Fruit fly (Drosophila melanogaster) whole organism, embryonic: ENCODE results near the gene Gcn5.
A peak's percentile ranks its signal among the peaks of the same experiment; 100 is the strongest.

Experiments used
- Abd-B ChIP-seq: fragments of 200-800 bp; sonication (Bioruptor generic); optimal IDR thresholded peaks from 2 replicates; lab custom pipeline; 2018; ENCODE audit warnings: missing biosample characterization, mild to moderate bottlenecking, missing genetic modification characterization, moderate library complexity
- Ada2b ChIP-seq: fragments of 200-800 bp; sonication (Bioruptor generic); IDR thresholded peaks from 2 replicates; pipeline ENCODE4 v1.3.6; 2022; ENCODE audit warnings: missing biosample characterization, missing genetic modification characterization
- B-H2 ChIP-seq: fragments of 200-800 bp; sonication (Bioruptor generic); optimal IDR thresholded peaks from 2 replicates; lab custom pipeline; 2018; ENCODE audit warnings: missing biosample characterization, mild to moderate bottlenecking, missing genetic modification characterization
- CG13123 ChIP-seq: fragments of 200-800 bp; sonication (Bioruptor generic); optimal IDR thresholded peaks from 2 replicates; lab custom pipeline; 2016; ENCODE audit warnings: missing biosample characterization, missing genetic modification characterization
- CG13624 ChIP-seq: fragments of 200-800 bp; sonication (Bioruptor generic); optimal IDR thresholded peaks from 2 replicates; lab custom pipeline; 2016; ENCODE audit warnings: missing biosample characterization, missing genetic modification characterization
- CG14667 ChIP-seq: fragments of 200-800 bp; sonication (Bioruptor generic); IDR thresholded peaks from 2 replicates; pipeline ENCODE4 v1.3.6; 2022; ENCODE audit warnings: missing biosample characterization, missing genetic modification characterization
- CG17328 ChIP-seq: fragments of 200-800 bp; sonication (Bioruptor generic); IDR thresholded peaks from 2 replicates; pipeline ENCODE4 v1.3.6; 2022; ENCODE audit warnings: missing biosample characterization, missing genetic modification characterization
- CG17359 ChIP-seq: fragments of 200-800 bp; sonication (Bioruptor generic); optimal IDR thresholded peaks from 3 replicates; lab custom pipeline; 2018; ENCODE audit warnings: missing biosample characterization, mild to moderate bottlenecking, missing genetic modification characterization, moderate library complexity
- CG4328 ChIP-seq: fragments of 200-800 bp; sonication (Bioruptor generic); optimal IDR thresholded peaks from 3 replicates; lab custom pipeline; 2017; ENCODE audit warnings: missing biosample characterization, missing genetic modification reagents, missing genetic modification characterization
- CG4360 ChIP-seq: fragments of 200-800 bp; sonication (Bioruptor generic); IDR thresholded peaks from 2 replicates; pipeline ENCODE4 v1.3.6; 2022; ENCODE audit warnings: missing biosample characterization, missing genetic modification characterization
- CG6689 ChIP-seq: fragments of 200-800 bp; sonication (Bioruptor generic); IDR thresholded peaks from 2 replicates; pipeline ENCODE4 v1.3.6; 2022; ENCODE audit warnings: missing biosample characterization, missing genetic modification characterization
- CG8290 ChIP-seq, 3 experiments: fragments of 200-800 bp; sonication (Bioruptor generic); optimal IDR thresholded peaks; 2 replicates each; lab custom pipeline; 2016 to 2019; ENCODE audit warnings: missing biosample characterization in 3 of 3, missing genetic modification characterization in 3 of 3, mild to moderate bottlenecking in 2 of 3, moderate library complexity in 1 of 3
- CG9609 ChIP-seq: fragments of 200-800 bp; sonication (Bioruptor generic); optimal IDR thresholded peaks from 3 replicates; lab custom pipeline; 2016; ENCODE audit warnings: missing biosample characterization, missing genetic modification characterization
- CG9727 ChIP-seq: fragments of 200-800 bp; sonication (Bioruptor generic); optimal IDR thresholded peaks from 3 replicates; lab custom pipeline; 2017; ENCODE audit warnings: missing biosample characterization, mild to moderate bottlenecking, missing genetic modification characterization
- CoRest ChIP-seq: fragments of 200-800 bp; sonication (Bioruptor generic); optimal IDR thresholded peaks from 3 replicates; lab custom pipeline; 2018; ENCODE audit warnings: missing biosample characterization, mild to moderate bottlenecking, missing genetic modification characterization, moderate library complexity
- Dip2 ChIP-seq: fragments of 200-800 bp; sonication (Bioruptor generic); IDR thresholded peaks from 2 replicates; pipeline ENCODE4 v1.3.6; 2022; ENCODE audit warnings: missing biosample characterization, missing genetic modification characterization
- Eip74EF ChIP-seq, 2 experiments: fragments of 200-800 bp in 1 of 2; fragments of >200 bp in 1 of 2; sonication (Bioruptor generic) in 1 of 2; optimal IDR thresholded peaks; 2 replicates each; lab custom pipeline; 2017 to 2019; ENCODE audit warnings: missing biosample characterization in 2 of 2, missing genetic modification characterization in 2 of 2, mild to moderate bottlenecking in 1 of 2, moderate library complexity in 1 of 2
- Fer1 ChIP-seq: fragments of 200-800 bp; sonication (Bioruptor generic); optimal IDR thresholded peaks from 2 replicates; lab custom pipeline; 2017; ENCODE audit warnings: missing biosample characterization, mild to moderate bottlenecking, missing genetic modification characterization
- Hr51 ChIP-seq, 2 experiments: fragments of 200-800 bp; sonication (Bioruptor generic); optimal IDR thresholded peaks; 2 replicates in 1 of 2; 3 replicates in 1 of 2; lab custom pipeline; 2016 to 2018; ENCODE audit warnings: missing biosample characterization in 2 of 2, missing genetic modification characterization in 2 of 2, mild to moderate bottlenecking in 1 of 2, moderate library complexity in 1 of 2
- Lhr ChIP-seq: fragments of 200-800 bp; sonication (Bioruptor generic); optimal IDR thresholded peaks from 3 replicates; lab custom pipeline; 2017; ENCODE audit warnings: mild to moderate bottlenecking, missing biosample characterization, missing genetic modification reagents, missing genetic modification characterization
- NC2β ChIP-seq: fragments of 200-800 bp; sonication (Bioruptor generic); optimal IDR thresholded peaks from 2 replicates; lab custom pipeline; 2016; ENCODE audit warnings: missing biosample characterization, missing genetic modification characterization
- NFAT ChIP-seq: fragments of 200-800 bp; sonication (Bioruptor generic); IDR thresholded peaks from 2 replicates; pipeline ENCODE4 v1.3.6; 2022; ENCODE audit warnings: missing biosample characterization, missing genetic modification characterization
- Nf-YA ChIP-seq: fragments of 200-800 bp; sonication (Bioruptor generic); IDR thresholded peaks from 2 replicates; pipeline ENCODE4 v1.3.6; 2022; ENCODE audit warnings: missing biosample characterization, missing genetic modification characterization
- Rfx ChIP-seq: fragments of 200-800 bp; sonication (Bioruptor generic); IDR thresholded peaks from 2 replicates; pipeline ENCODE4 v1.3.6; 2022; ENCODE audit warnings: missing biosample characterization, missing genetic modification characterization
- Sin3A ChIP-seq: fragments of >200 bp; optimal IDR thresholded peaks from 2 replicates; lab custom pipeline; 2018
- Usf ChIP-seq: fragments of 200-800 bp; sonication (Bioruptor generic); optimal IDR thresholded peaks from 2 replicates; lab custom pipeline; 2017; ENCODE audit warnings: missing genotype, missing biosample characterization, missing genetic modification characterization
- Xbp1 ChIP-seq: fragments of 200-800 bp; sonication (Bioruptor generic); optimal IDR thresholded peaks from 3 replicates; lab custom pipeline; 2016; ENCODE audit warnings: missing biosample characterization, mild to moderate bottlenecking, missing genetic modification characterization
- YL-1 ChIP-seq: fragments of 200-800 bp; sonication (Bioruptor generic); optimal IDR thresholded peaks from 3 replicates; lab custom pipeline; 2017; ENCODE audit warnings: missing biosample characterization, mild to moderate bottlenecking, missing genetic modification characterization
- aop ChIP-seq: fragments of 200-800 bp; sonication (Bioruptor generic); IDR thresholded peaks from 2 replicates; pipeline ENCODE4 v1.3.6; 2022; ENCODE audit warnings: missing biosample characterization, missing genetic modification characterization
- ap ChIP-seq: fragments of 200-800 bp; sonication (Bioruptor generic); IDR thresholded peaks from 2 replicates; pipeline ENCODE4 v1.3.6; 2022; ENCODE audit warnings: missing biosample characterization, missing genetic modification characterization
- ase ChIP-seq: fragments of 200-800 bp; sonication (Bioruptor generic); IDR thresholded peaks from 3 replicates; pipeline ENCODE4 v1.3.6; 2022; ENCODE audit warnings: missing biosample characterization, missing genetic modification characterization
- cwo ChIP-seq: fragments of 200-800 bp; sonication (Bioruptor generic); optimal IDR thresholded peaks from 3 replicates; lab custom pipeline; 2017; ENCODE audit warnings: missing biosample characterization, missing genetic modification characterization, mild to moderate bottlenecking, moderate library complexity, missing genetic modification reagents
- danr ChIP-seq: fragments of 200-800 bp; sonication (Bioruptor generic); IDR thresholded peaks from 2 replicates; pipeline ENCODE4 v1.3.6; 2022; ENCODE audit warnings: missing biosample characterization, missing genetic modification characterization
- dati ChIP-seq: fragments of 200-800 bp; sonication (Bioruptor generic); IDR thresholded peaks from 2 replicates; pipeline ENCODE4 v1.3.6; 2022; ENCODE audit warnings: missing biosample characterization, missing genetic modification characterization
- dysf ChIP-seq: fragments of 200-800 bp; sonication (Bioruptor generic); IDR thresholded peaks from 3 replicates; pipeline ENCODE4 v1.3.6; 2022; ENCODE audit warnings: missing biosample characterization, missing genetic modification characterization
- eve ChIP-seq, 2 experiments: fragments of >200 bp; optimal IDR thresholded peaks; 2 replicates each; lab custom pipeline; 2017; ENCODE audit warnings: missing biosample characterization in 2 of 2, missing genetic modification characterization in 2 of 2
- fd102C ChIP-seq: fragments of 200-800 bp; sonication (Bioruptor generic); optimal IDR thresholded peaks from 2 replicates; lab custom pipeline; 2018; ENCODE audit warnings: missing biosample characterization, mild to moderate bottlenecking, missing genetic modification characterization, moderate library complexity
- ftz-f1 ChIP-seq: fragments of 200-800 bp; sonication (Bioruptor generic); optimal IDR thresholded peaks from 2 replicates; lab custom pipeline; 2016; ENCODE audit warnings: missing biosample characterization, missing genetic modification characterization
- gcm2 ChIP-seq: fragments of 200-800 bp; sonication (Bioruptor generic); optimal IDR thresholded peaks from 2 replicates; lab custom pipeline; 2016; ENCODE audit warnings: missing biosample characterization, missing genetic modification characterization
- gfzf ChIP-seq: fragments of 200-800 bp; sonication (Bioruptor generic); optimal IDR thresholded peaks from 2 replicates; lab custom pipeline; 2016; ENCODE audit warnings: missing biosample characterization, mild to moderate bottlenecking, missing genetic modification characterization, moderate library complexity
- gro ChIP-seq: fragments of 200-800 bp; sonication (Bioruptor generic); optimal IDR thresholded peaks from 2 replicates; lab custom pipeline; 2016; ENCODE audit warnings: missing biosample characterization, missing genetic modification characterization
- hb ChIP-seq: fragments of 200-800 bp; sonication (Bioruptor generic); IDR thresholded peaks from 3 replicates; pipeline ENCODE4 v1.3.6; 2022; ENCODE audit warnings: missing biosample characterization, missing genetic modification characterization; ENCODE audit not compliant: partially characterized antibody
- hbn ChIP-seq: fragments of 200-800 bp; sonication (Bioruptor generic); IDR thresholded peaks from 2 replicates; pipeline ENCODE4 v1.3.6; 2022; ENCODE audit warnings: missing biosample characterization, missing genetic modification characterization; ENCODE audit not compliant: partially characterized antibody
- lilli ChIP-seq: fragments of 200-800 bp; sonication (Bioruptor generic); optimal IDR thresholded peaks from 3 replicates; lab custom pipeline; 2016; ENCODE audit warnings: missing biosample characterization, missing genetic modification characterization
- mld ChIP-seq: fragments of 200-800 bp; sonication (Bioruptor generic); IDR thresholded peaks from 3 replicates; pipeline ENCODE4 v1.3.6; 2022; ENCODE audit warnings: missing biosample characterization, missing genetic modification characterization; ENCODE audit not compliant: partially characterized antibody
- sna ChIP-seq: fragments of 200-800 bp; sonication (Bioruptor generic); IDR thresholded peaks from 2 replicates; pipeline ENCODE4 v1.3.6; 2022; ENCODE audit warnings: missing biosample characterization, missing genetic modification characterization; ENCODE audit not compliant: partially characterized antibody
- sqz ChIP-seq: fragments of 200-800 bp; sonication (Bioruptor generic); optimal IDR thresholded peaks from 3 replicates; lab custom pipeline; 2018; ENCODE audit warnings: missing biosample characterization, mild to moderate bottlenecking, missing genetic modification characterization
- sr ChIP-seq: fragments of 200-800 bp; sonication (Bioruptor generic); IDR thresholded peaks from 3 replicates; pipeline ENCODE4 v1.3.6; 2022; ENCODE audit warnings: missing biosample characterization, missing genetic modification characterization
- sug ChIP-seq: fragments of 200-800 bp; optimal IDR thresholded peaks from 2 replicates; lab custom pipeline; 2019; ENCODE audit warnings: missing biosample characterization, mild to moderate bottlenecking, missing genetic modification characterization, moderate library complexity
- vvl ChIP-seq: fragments of 200-800 bp; sonication (Bioruptor generic); IDR thresholded peaks from 2 replicates; pipeline ENCODE4 v1.3.6; 2022; ENCODE audit warnings: missing biosample characterization, missing genetic modification characterization

The Gcn5 gene

dm6 chr3L:12494273-12494672, 29.5 kb downstream of the Gcn5 start:
- TF ChIP-seq sug (tag; lab: Kevin White, UChicago): no peak
- TF ChIP-seq CG17328 (GFP tag; lab: Robert Waterston, UW): no peak
- peak; percentile 32 for TF ChIP-seq ftz-f1 (GFP tag; lab: Kevin White, UChicago)
- TF ChIP-seq cwo (GFP tag; lab: Kevin White, UChicago): no peak
- no peak for TF ChIP-seq CoRest
- no peak for TF ChIP-seq hbn
- peak; percentile 27; the same call in 1 of the 2 replicates for TF ChIP-seq vvl (GFP tag; lab: Robert Waterston, UW)
- no peak for TF ChIP-seq Rfx (GFP tag; lab: Robert Waterston, UW)
- no peak for TF ChIP-seq Xbp1 (GFP tag; lab: Kevin White, UChicago)
- no peak for TF ChIP-seq Fer1 (GFP tag; lab: Kevin White, UChicago)
- TF ChIP-seq CG4328 (GFP tag; lab: Kevin White, UChicago): no peak
- no peak for TF ChIP-seq NFAT (GFP tag; lab: Robert Waterston, UW)
- TF ChIP-seq CG9609: no peak
- TF ChIP-seq CG9727 (GFP tag; lab: Kevin White, UChicago): no peak
- TF ChIP-seq ap: no peak
- no peak for TF ChIP-seq CG6689 (GFP tag; lab: Robert Waterston, UW)
- no peak for TF ChIP-seq Ada2b
- TF ChIP-seq fd102C (GFP tag; lab: Kevin White, UChicago): no peak
- no peak for TF ChIP-seq YL-1 (GFP tag; lab: Kevin White, UChicago)
- no peak for TF ChIP-seq hb (GFP tag; lab: Robert Waterston, UW)
- peak in 1 of 2 experiments; percentile 85 for TF ChIP-seq Eip74EF (GFP tag; optimal IDR thresholded peaks at IDR 0.05; lab: Kevin White, UChicago)
- TF ChIP-seq CG13123 (GFP tag; lab: Kevin White, UChicago): no peak
- no peak for TF ChIP-seq Usf (GFP tag; lab: Kevin White, UChicago)
- no peak for TF ChIP-seq Abd-B (GFP tag; lab: Kevin White, UChicago)
- no peak for TF ChIP-seq Sin3A (lab: Kevin White, UChicago)
- TF ChIP-seq dati (GFP tag; lab: Robert Waterston, UW): no peak
- peak; percentile 58; the same call in 1 of the 3 replicates for TF ChIP-seq sr (GFP tag; lab: Robert Waterston, UW)
- TF ChIP-seq sqz (GFP tag; lab: Kevin White, UChicago): peak; percentile 28
- TF ChIP-seq Hr51 (GFP tag; optimal IDR thresholded peaks at IDR 0.05; lab: Kevin White, UChicago): no peak
- TF ChIP-seq CG8290 (GFP tag; optimal IDR thresholded peaks at IDR 0.05; lab: Kevin White, UChicago): no peak
- no peak for TF ChIP-seq CG8290 (tag; optimal IDR thresholded peaks at IDR 0.05; lab: Kevin White, UChicago)
- TF ChIP-seq aop (GFP tag; lab: Robert Waterston, UW): no peak
- no peak for TF ChIP-seq gcm2 (GFP tag; lab: Kevin White, UChicago)
- no peak for TF ChIP-seq gfzf
- no peak for TF ChIP-seq CG14667
- TF ChIP-seq, all 482 proteins: peak for 5

- TF ChIP-seq Lhr (GFP tag; lab: Kevin White, UChicago) (peak; percentile 66), CG13624 (GFP tag; lab: Kevin White, UChicago) (peak; percentile 8), B-H2 (GFP tag; lab: Kevin White, UChicago) (no peak), mld (GFP tag; lab: Robert Waterston, UW) (no peak), danr (GFP tag; lab: Robert Waterston, UW) (peak; percentile 62; the same call in 1 of the 2 replicates), dysf (GFP tag; lab: Robert Waterston, UW) (peak; percentile 89), NFAT (GFP tag; lab: Robert Waterston, UW) (peak; percentile 68), gro (GFP tag; lab: Kevin White, UChicago) (no peak), CG4360 (GFP tag; lab: Robert Waterston, UW) (0 out of 2 replicates have a peak, but pooled peaks have one; percentile 42), Fer1 (GFP tag; lab: Kevin White, UChicago) (peak; percentile 83), eve (GFP tag; optimal IDR thresholded peaks at IDR 0.05; lab: Kevin White, UChicago) (peak in 1 of 2 experiments; percentile 94), NC2β (GFP tag; lab: Kevin White, UChicago) (peak; percentile 67), CG13123 (GFP tag; lab: Kevin White, UChicago) (peak; percentile 27), Dip2 (no peak), lilli (peak; percentile 88), CG17359 (tag; lab: Kevin White, UChicago) (peak; percentile 91), sna (GFP tag; lab: Robert Waterston, UW) (no peak), ase (GFP tag; lab: Robert Waterston, UW) (peak; percentile 79), Nf-YA (GFP tag; lab: Robert Waterston, UW) (peak; percentile 82)
Observed at dm6 chr3L:12490418-12491035, 33.3 kb downstream of the Gcn5 start, which contains the start of gene CG10660. CG10660 (minus strand) TSS chr3L:12490676.
